Fruit fly (Drosophila melanogaster) whole organism, wandering third instar larva: ENCODE results near the gene Gr93c.

Experiments used
- CG32264 ChIP-seq: fragments of 200-800 bp; sonication (Bioruptor generic); optimal IDR thresholded peaks from 2 replicates; lab custom pipeline; 2016; ENCODE audit warnings: missing biosample characterization, missing genetic modification characterization
- Dfd ChIP-seq: fragments of >200 bp; optimal IDR thresholded peaks from 2 replicates; lab custom pipeline; 2017; ENCODE audit warnings: missing biosample characterization, missing genetic modification characterization
- Hr78 ChIP-seq: fragments of >200 bp; optimal IDR thresholded peaks from 2 replicates; lab custom pipeline; 2017; ENCODE audit warnings: missing biosample characterization, missing genetic modification characterization
- Myc ChIP-seq: fragments of >200 bp; optimal IDR thresholded peaks from 2 replicates; lab custom pipeline; 2017
- N ChIP-seq: fragments of >200 bp; optimal IDR thresholded peaks from 2 replicates; lab custom pipeline; 2018; ENCODE audit warnings: missing biosample characterization, missing external identifiers, missing genetic modification characterization
- ey ChIP-seq: fragments of 200-800 bp; sonication (Bioruptor generic); optimal IDR thresholded peaks from 2 replicates; lab custom pipeline; 2016; ENCODE audit warnings: missing biosample characterization, missing genetic modification characterization
- fru ChIP-seq: fragments of 200-800 bp; sonication (Bioruptor generic); optimal IDR thresholded peaks from 3 replicates; lab custom pipeline; 2016; ENCODE audit warnings: missing biosample characterization, mild to moderate bottlenecking, missing genetic modification characterization
- jim ChIP-seq: fragments of 175-275, 200-325 bp; sonication (Bioruptor generic); optimal IDR thresholded peaks from 2 replicates; lab custom pipeline; 2016; ENCODE audit warnings: missing biosample characterization, mild to moderate bottlenecking, missing genetic modification characterization
- pan ChIP-seq: fragments of >200 bp; optimal IDR thresholded peaks from 2 replicates; lab custom pipeline; 2017
- psq ChIP-seq: fragments of 200-800 bp; sonication (Bioruptor generic); optimal IDR thresholded peaks from 3 replicates; lab custom pipeline; 2017; ENCODE audit warnings: missing biosample characterization, mild to moderate bottlenecking, missing genetic modification characterization, moderate library complexity
- sage ChIP-seq: fragments of 200-800 bp; sonication (Bioruptor generic); optimal IDR thresholded peaks from 2 replicates; lab custom pipeline; 2016; ENCODE audit warnings: missing biosample characterization, mild to moderate bottlenecking, missing genetic modification characterization
- sv ChIP-seq: fragments of 200-800 bp; sonication (Bioruptor generic); optimal IDR thresholded peaks from 3 replicates; lab custom pipeline; 2016; ENCODE audit warnings: missing biosample characterization, missing genetic modification characterization
- woc ChIP-seq: sonication (Bioruptor generic); optimal IDR thresholded peaks from 2 replicates; lab custom pipeline; 2016; ENCODE audit warnings: missing biosample characterization, mild to moderate bottlenecking, missing genetic modification characterization

dm6 chr3R:21851592-21852578 lies 6.8 kb upstream of the Gr93c start:
- no peak for TF ChIP-seq Hr78 (GFP tag; lab: Kevin White, UChicago)
- TF ChIP-seq woc (GFP tag; lab: Kevin White, UChicago): no peak
- TF ChIP-seq psq (GFP tag; lab: Kevin White, UChicago): no peak
- no peak for TF ChIP-seq N (GFP tag; lab: Kevin White, UChicago)
- TF ChIP-seq Dfd (GFP tag; lab: Kevin White, UChicago): no peak
- no peak for TF ChIP-seq ey (GFP tag; lab: Kevin White, UChicago)
- TF ChIP-seq CG32264 (GFP tag; lab: Kevin White, UChicago): no peak
- TF ChIP-seq pan (lab: Kevin White, UChicago): no peak
- TF ChIP-seq Myc: no peak
- TF ChIP-seq sv (GFP tag; lab: Kevin White, UChicago): no peak
- TF ChIP-seq jim (GFP tag; lab: Kevin White, UChicago): no peak
- no peak for TF ChIP-seq sage (GFP tag; lab: Kevin White, UChicago)
- TF ChIP-seq fru: no peak
